Fruit fly (Drosophila melanogaster) whole organism, embryonic: ENCODE results near the gene mthl14.

Experiments
- ATbp ChIP-seq: fragments of 200-800 bp; sonication (Bioruptor generic); optimal IDR thresholded peaks from 2 replicates; lab custom pipeline; 2017; ENCODE audit warnings: missing biosample characterization, mild to moderate bottlenecking, missing genetic modification characterization, missing genetic modification reagents
- BEAF-32 ChIP-seq: fragments of 200-800 bp; sonication (Bioruptor generic); optimal IDR thresholded peaks from 3 replicates; lab custom pipeline; 2017; ENCODE audit warnings: missing biosample characterization, missing genetic modification characterization, mild to moderate bottlenecking, moderate library complexity, missing genetic modification reagents
- Blimp-1 ChIP-seq: fragments of 200-800 bp; sonication (Bioruptor generic); optimal IDR thresholded peaks from 3 replicates; lab custom pipeline; 2018; ENCODE audit warnings: missing biosample characterization, missing genetic modification characterization, mild to moderate bottlenecking, moderate library complexity, missing genetic modification reagents
- CG10565 ChIP-seq: fragments of 200-800 bp; sonication (Bioruptor generic); optimal IDR thresholded peaks from 3 replicates; lab custom pipeline; 2016; ENCODE audit warnings: missing biosample characterization, mild to moderate bottlenecking, missing genetic modification characterization
- CG11085 ChIP-seq: fragments of 200-800 bp; sonication (Bioruptor generic); IDR thresholded peaks from 2 replicates; pipeline ENCODE4 v1.3.6; 2022; ENCODE audit warnings: missing biosample characterization, missing genetic modification characterization
- CG13424 ChIP-seq: fragments of 200-800 bp; sonication (Bioruptor generic); optimal IDR thresholded peaks from 2 replicates; lab custom pipeline; 2019; ENCODE audit warnings: missing biosample characterization, mild to moderate bottlenecking, missing genetic modification characterization, moderate library complexity
- CG14667 ChIP-seq: fragments of 200-800 bp; sonication (Bioruptor generic); IDR thresholded peaks from 2 replicates; pipeline ENCODE4 v1.3.6; 2022; ENCODE audit warnings: missing biosample characterization, missing genetic modification characterization
- CG1647 ChIP-seq: fragments of 200-800 bp; sonication (Bioruptor generic); optimal IDR thresholded peaks from 3 replicates; lab custom pipeline; 2016; ENCODE audit warnings: missing biosample characterization, missing genetic modification characterization
- CG16813 ChIP-seq: fragments of 200-800 bp; sonication (Bioruptor generic); IDR thresholded peaks from 3 replicates; pipeline ENCODE4 v1.3.6; 2022; ENCODE audit warnings: missing biosample characterization, missing genetic modification characterization; ENCODE audit not compliant: partially characterized antibody
- CG17829 ChIP-seq: fragments of 200-800 bp; optimal IDR thresholded peaks from 2 replicates; lab custom pipeline; 2019; ENCODE audit warnings: missing biosample characterization, mild to moderate bottlenecking, missing genetic modification characterization, moderate library complexity
- CG2116 ChIP-seq: fragments of 200-800 bp; sonication (Bioruptor generic); optimal IDR thresholded peaks from 3 replicates; lab custom pipeline; 2018; ENCODE audit warnings: missing biosample characterization, mild to moderate bottlenecking, missing genetic modification characterization
- CG2120 ChIP-seq: fragments of 200-800 bp; sonication (Bioruptor generic); optimal IDR thresholded peaks from 3 replicates; lab custom pipeline; 2016; ENCODE audit warnings: missing biosample characterization, missing genetic modification characterization
- CG30431 ChIP-seq: fragments of 200-800 bp; sonication (Bioruptor generic); optimal IDR thresholded peaks from 2 replicates; lab custom pipeline; 2017; ENCODE audit warnings: missing biosample characterization, missing genetic modification characterization
- CG3065 ChIP-seq: fragments of 200-800 bp; sonication (Bioruptor generic); optimal IDR thresholded peaks from 2 replicates; lab custom pipeline; 2016; ENCODE audit warnings: missing biosample characterization, missing genetic modification characterization
- CG3407 ChIP-seq: fragments of 200-800 bp; sonication (Bioruptor generic); optimal IDR thresholded peaks from 2 replicates; lab custom pipeline; 2018; ENCODE audit warnings: missing biosample characterization, mild to moderate bottlenecking, missing genetic modification characterization
- CG34376 ChIP-seq: fragments of 200-800 bp; sonication (Bioruptor generic); optimal IDR thresholded peaks from 2 replicates; lab custom pipeline; 2018; ENCODE audit warnings: missing biosample characterization, mild to moderate bottlenecking, missing genetic modification characterization
- CG6254 ChIP-seq: fragments of 200-800 bp; sonication (Bioruptor generic); optimal IDR thresholded peaks from 3 replicates; lab custom pipeline; 2017; ENCODE audit warnings: mild to moderate bottlenecking, missing biosample characterization, missing genetic modification reagents, missing genetic modification characterization
- CG7372 ChIP-seq: fragments of 200-800 bp; sonication (Bioruptor generic); IDR thresholded peaks from 2 replicates; pipeline ENCODE4 v1.3.6; 2022; ENCODE audit warnings: missing biosample characterization, missing genetic modification characterization
- CG7963 ChIP-seq: fragments of 200-800 bp; sonication (Bioruptor generic); IDR thresholded peaks from 3 replicates; pipeline ENCODE4 v1.3.6; 2022; ENCODE audit warnings: missing biosample characterization, missing genetic modification characterization; ENCODE audit not compliant: partially characterized antibody
- D ChIP-seq, 2 experiments: fragments of 200-800 bp in 1 of 2; fragments of >200 bp in 1 of 2; sonication (Bioruptor generic) in 1 of 2; optimal IDR thresholded peaks; 2 replicates in 1 of 2; 3 replicates in 1 of 2; lab custom pipeline; 2017; ENCODE audit warnings: mild to moderate bottlenecking in 1 of 2, missing biosample characterization in 1 of 2, missing genetic modification characterization in 1 of 2, missing genetic modification reagents in 1 of 2
- Eip74EF ChIP-seq, 2 experiments: fragments of 200-800 bp in 1 of 2; fragments of >200 bp in 1 of 2; sonication (Bioruptor generic) in 1 of 2; optimal IDR thresholded peaks; 2 replicates each; lab custom pipeline; 2017 to 2019; ENCODE audit warnings: missing biosample characterization in 2 of 2, missing genetic modification characterization in 2 of 2, mild to moderate bottlenecking in 1 of 2, moderate library complexity in 1 of 2
- Fer2 ChIP-seq: fragments of 200-800 bp; sonication (Bioruptor generic); optimal IDR thresholded peaks from 2 replicates; lab custom pipeline; 2018; ENCODE audit warnings: missing biosample characterization, mild to moderate bottlenecking, missing genetic modification characterization, moderate library complexity
- GATAe ChIP-seq: fragments of 200-800 bp; sonication (Bioruptor generic); conservative IDR thresholded peaks from 2 replicates; pipeline ENCODE4 v1.3.6; 2022; ENCODE audit warnings: missing biosample characterization, missing genetic modification characterization
- HLHmδ ChIP-seq: fragments of 200-800 bp; sonication (Bioruptor generic); optimal IDR thresholded peaks from 2 replicates; lab custom pipeline; 2018; ENCODE audit warnings: missing biosample characterization, mild to moderate bottlenecking, missing genetic modification characterization, moderate library complexity
- Hand ChIP-seq: fragments of 200-800 bp; sonication (Bioruptor generic); optimal IDR thresholded peaks from 2 replicates; lab custom pipeline; 2017; ENCODE audit warnings: mild to moderate bottlenecking, missing biosample characterization, missing genetic modification reagents, missing genetic modification characterization
- MTF-1 ChIP-seq: fragments of 200-800 bp; sonication (Bioruptor generic); optimal IDR thresholded peaks from 2 replicates; lab custom pipeline; 2018; ENCODE audit warnings: missing biosample characterization, mild to moderate bottlenecking, missing genetic modification characterization, borderline replicate concordance
- NC2β ChIP-seq: fragments of 200-800 bp; sonication (Bioruptor generic); optimal IDR thresholded peaks from 2 replicates; lab custom pipeline; 2016; ENCODE audit warnings: missing biosample characterization, missing genetic modification characterization
- Opbp ChIP-seq: fragments of 200-800 bp; sonication (Bioruptor generic); IDR thresholded peaks from 3 replicates; pipeline ENCODE4 v1.3.6; 2022; ENCODE audit warnings: missing biosample characterization, missing genetic modification characterization; ENCODE audit not compliant: partially characterized antibody
- TFAM ChIP-seq: fragments of 200-800 bp; sonication (Bioruptor generic); optimal IDR thresholded peaks from 2 replicates; lab custom pipeline; 2017; ENCODE audit warnings: missing biosample characterization, missing genetic modification characterization, inconsistent platforms
- Vsx1 ChIP-seq: fragments of 200-800 bp; sonication (Bioruptor generic); optimal IDR thresholded peaks from 2 replicates; lab custom pipeline; 2017; ENCODE audit warnings: missing biosample characterization, mild to moderate bottlenecking, missing genetic modification characterization, missing genetic modification reagents
- al ChIP-seq: fragments of 200-800 bp; sonication (Bioruptor generic); IDR thresholded peaks from 2 replicates; pipeline ENCODE4 v1.3.6; 2022; ENCODE audit warnings: missing biosample characterization, missing genetic modification characterization
- az2 ChIP-seq: fragments of 200-800 bp; sonication (Bioruptor generic); optimal IDR thresholded peaks from 3 replicates; lab custom pipeline; 2016; ENCODE audit warnings: missing biosample characterization, missing genetic modification characterization
- chn ChIP-seq: fragments of 200-800 bp; sonication (Bioruptor generic); optimal IDR thresholded peaks from 2 replicates; lab custom pipeline; 2016; ENCODE audit warnings: missing biosample characterization, missing genetic modification characterization
- corto ChIP-seq: fragments of 200-800 bp; sonication (Bioruptor generic); optimal IDR thresholded peaks from 2 replicates; lab custom pipeline; 2016; ENCODE audit warnings: missing biosample characterization, mild to moderate bottlenecking, missing genetic modification characterization, moderate library complexity
- dati ChIP-seq: fragments of 200-800 bp; sonication (Bioruptor generic); IDR thresholded peaks from 2 replicates; pipeline ENCODE4 v1.3.6; 2022; ENCODE audit warnings: missing biosample characterization, missing genetic modification characterization
- disco-r ChIP-seq: fragments of 200-800 bp; sonication (Bioruptor generic); optimal IDR thresholded peaks from 2 replicates; lab custom pipeline; 2016; ENCODE audit warnings: missing biosample characterization, missing genetic modification characterization
- fru ChIP-seq: fragments of >200 bp; optimal IDR thresholded peaks from 2 replicates; lab custom pipeline; 2017
- gce ChIP-seq: fragments of 200-800 bp; sonication (Bioruptor generic); IDR thresholded peaks from 3 replicates; pipeline ENCODE4 v1.3.6; 2022; ENCODE audit warnings: missing biosample characterization, missing genetic modification characterization
- gcm2 ChIP-seq: fragments of 200-800 bp; sonication (Bioruptor generic); optimal IDR thresholded peaks from 2 replicates; lab custom pipeline; 2016; ENCODE audit warnings: missing biosample characterization, missing genetic modification characterization
- p53 ChIP-seq: fragments of 200-800 bp; sonication (Bioruptor generic); optimal IDR thresholded peaks from 2 replicates; lab custom pipeline; 2016; ENCODE audit warnings: missing biosample characterization, missing genetic modification characterization
- pan ChIP-seq, 4 experiments: fragments of >200 bp in 3 of 4; fragments of 200-800 bp in 1 of 4; sonication (Bioruptor generic) in 1 of 4; optimal IDR thresholded peaks in 3 of 4; IDR thresholded peaks in 1 of 4; 2 replicates each; pipeline versions ENCODE4 v1.3.6 to Lab custom; 2017 to 2022; ENCODE audit warnings: missing biosample characterization in 2 of 4, missing genetic modification characterization in 2 of 4, mixed read lengths in 1 of 4
- phol ChIP-seq: fragments of 200-800 bp; sonication (Bioruptor generic); optimal IDR thresholded peaks from 3 replicates; lab custom pipeline; 2018; ENCODE audit warnings: missing biosample characterization, mild to moderate bottlenecking, missing genetic modification characterization, moderate library complexity
- ssp ChIP-seq: fragments of 200-800 bp; sonication (Bioruptor generic); IDR thresholded peaks from 2 replicates; pipeline ENCODE4 v1.3.6; 2022; ENCODE audit warnings: missing biosample characterization, missing genetic modification characterization
- stwl ChIP-seq: fragments of 200-800 bp; sonication (Bioruptor generic); optimal IDR thresholded peaks from 3 replicates; lab custom pipeline; 2018; ENCODE audit warnings: missing biosample characterization, mild to moderate bottlenecking, missing genetic modification characterization, moderate library complexity
- sug ChIP-seq: fragments of 200-800 bp; optimal IDR thresholded peaks from 2 replicates; lab custom pipeline; 2019; ENCODE audit warnings: missing biosample characterization, mild to moderate bottlenecking, missing genetic modification characterization, moderate library complexity
- tin ChIP-seq: fragments of 200-800 bp; sonication (Bioruptor generic); optimal IDR thresholded peaks from 3 replicates; lab custom pipeline; 2016; ENCODE audit warnings: missing biosample characterization, missing genetic modification characterization
- vnd ChIP-seq: fragments of 200-800 bp; sonication (Bioruptor generic); IDR thresholded peaks from 3 replicates; pipeline ENCODE4 v1.3.6; 2022; ENCODE audit warnings: missing biosample characterization, missing genetic modification characterization; ENCODE audit not compliant: partially characterized antibody
- zen ChIP-seq: fragments of 200-800 bp; sonication (Bioruptor generic); optimal IDR thresholded peaks from 3 replicates; lab custom pipeline; 2018; ENCODE audit warnings: missing biosample characterization, mild to moderate bottlenecking, missing genetic modification characterization, moderate library complexity

Gene mthl14

dm6 chr3L:270760-271500 is 23.6 kb downstream of the mthl14 start, which contains the start of gene miple2 (continued):
- TF ChIP-seq HLHmδ (GFP tag; lab: Kevin White, UChicago) (peak; percentile 80), BEAF-32 (GFP tag; lab: Kevin White, UChicago) (no peak), ATbp (GFP tag; lab: Kevin White, UChicago) (peak; percentile 42), CG7963 (no peak), Fer2 (tag; lab: Kevin White, UChicago) (no peak), GATAe (GFP tag; lab: Robert Waterston, UW) (no peak; the same call in 1 of the 2 replicates), CG30431 (peak; percentile 1), chn (GFP tag; lab: Kevin White, UChicago) (no peak), NC2β (GFP tag; lab: Kevin White, UChicago) (no peak), CG17829 (tag; lab: Kevin White, UChicago) (peak; percentile 38), dati (GFP tag; lab: Robert Waterston, UW) (no peak), CG7372 (no peak), CG16813 (GFP tag; lab: Robert Waterston, UW) (no peak), CG34376 (GFP tag; lab: Kevin White, UChicago) (peak; percentile 69), disco-r (peak; percentile 40), CG3065 (GFP tag; lab: Kevin White, UChicago) (no peak), pan (optimal IDR thresholded peaks at IDR 0.05; lab: Kevin White, UChicago) (no peak), pan (GFP tag; optimal IDR thresholded peaks at IDR 0.05 in 1 of 2, IDR thresholded peaks at IDR 0.05 in 1 of 2) (no peak), Eip74EF (GFP tag; optimal IDR thresholded peaks at IDR 0.05; lab: Kevin White, UChicago) (no peak), ssp (no peak), phol (tag; lab: Kevin White, UChicago) (peak; percentile 47), CG1647 (GFP tag; lab: Kevin White, UChicago) (no peak), CG11085 (GFP tag; lab: Robert Waterston, UW) (no peak), CG2116 (GFP tag; lab: Kevin White, UChicago) (peak; percentile 4), Vsx1 (GFP tag; lab: Kevin White, UChicago) (peak; percentile 70), fru (lab: Kevin White, UChicago) (no peak), CG2120 (GFP tag; lab: Kevin White, UChicago) (peak; percentile 60), D (optimal IDR thresholded peaks at IDR 0.05; lab: Kevin White, UChicago) (no peak), D (GFP tag; optimal IDR thresholded peaks at IDR 0.05; lab: Kevin White, UChicago) (peak; percentile 67), Blimp-1 (GFP tag; lab: Kevin White, UChicago) (no peak), al (no peak), p53 (no peak), CG14667 (GFP tag; lab: Robert Waterston, UW) (no peak), az2 (peak; percentile 35), CG10565 (GFP tag; lab: Kevin White, UChicago) (no peak), sug (tag; lab: Kevin White, UChicago) (peak; percentile 37), vnd (no peak), Hand (GFP tag; lab: Kevin White, UChicago) (peak; percentile 52), gcm2 (GFP tag; lab: Kevin White, UChicago) (peak; percentile 4), zen (tag; lab: Kevin White, UChicago) (no peak), stwl (tag; lab: Kevin White, UChicago) (no peak), gce (no peak), TFAM (GFP tag; lab: Kevin White, UChicago) (no peak), CG13424 (peak; percentile 53), CG3407 (GFP tag; lab: Kevin White, UChicago) (peak; percentile 32), CG6254 (GFP tag; lab: Kevin White, UChicago) (peak; percentile 55), corto (GFP tag; lab: Kevin White, UChicago) (no peak), tin (GFP tag; lab: Kevin White, UChicago) (no peak), Opbp (no peak), MTF-1 (GFP tag; lab: Kevin White, UChicago) (no peak)
